Fruit fly (Drosophila melanogaster): Measurements from ENCODE around the gene CG15535.

DNA sequence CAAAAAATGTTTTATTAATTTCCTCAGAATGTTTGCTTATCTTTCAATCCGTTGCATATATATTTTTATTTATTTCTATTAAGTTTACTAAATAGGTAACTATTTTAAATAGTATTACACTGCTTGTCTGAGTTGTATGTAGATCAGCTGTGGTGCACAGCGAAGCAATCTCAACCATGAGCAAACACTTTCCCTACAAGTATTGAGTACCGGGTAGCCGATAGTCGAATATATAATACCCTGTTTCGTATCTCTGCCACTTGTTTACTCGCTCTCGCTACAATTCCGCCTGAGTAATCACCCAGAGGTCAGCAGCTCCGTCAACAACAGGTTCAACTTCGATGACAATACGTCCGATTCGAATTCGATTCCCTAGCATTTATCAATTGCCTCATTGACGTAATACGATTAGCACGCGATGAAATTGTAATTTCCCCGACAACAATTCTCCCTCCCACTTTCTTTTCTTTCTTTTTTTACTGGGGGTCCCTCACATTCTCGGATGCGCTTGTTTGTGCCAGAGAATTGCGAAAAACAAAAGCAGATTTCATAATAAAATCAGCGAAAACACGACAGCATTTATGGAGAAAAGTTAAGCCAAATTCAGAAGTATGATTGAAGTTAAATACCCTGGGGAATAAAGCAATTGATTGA, 27.1 kb upstream of the CG15535 start:
- no peak for TF ChIP-seq fd85E (GFP tag; optimal IDR thresholded peaks at IDR 0.05)
- no peak for TF ChIP-seq OdsH (GFP tag; optimal IDR thresholded peaks at IDR 0.05)
- TF ChIP-seq pdm3 (GFP tag; optimal IDR thresholded peaks at IDR 0.05): no peak
- no peak for TF ChIP-seq CG6792 (GFP tag; optimal IDR thresholded peaks at IDR 0.05)
- no peak for TF ChIP-seq salr (GFP tag; optimal IDR thresholded peaks at IDR 0.05)
- no peak for TF ChIP-seq CG6276 (GFP tag; optimal IDR thresholded peaks at IDR 0.05)
- TF ChIP-seq Sox102F (GFP tag; optimal IDR thresholded peaks at IDR 0.05): no peak
- no peak for TF ChIP-seq Eip93F (GFP tag; optimal IDR thresholded peaks at IDR 0.05)
- no peak for TF ChIP-seq Hr39 (GFP tag; optimal IDR thresholded peaks at IDR 0.05)
- TF ChIP-seq CG10631 (GFP tag; optimal IDR thresholded peaks at IDR 0.05): no peak
- TF ChIP-seq Blimp-1 (GFP tag; optimal IDR thresholded peaks at IDR 0.05): no peak
- no peak for TF ChIP-seq Met (GFP tag; optimal IDR thresholded peaks at IDR 0.05)
- TF ChIP-seq Gug (GFP tag; IDR thresholded peaks at IDR 0.05): no peak
- TF ChIP-seq vri (GFP tag; optimal IDR thresholded peaks at IDR 0.05): peak; percentile 75
